Worm (Caenorhabditis elegans) whole organism, early embryonic: Measurements from ENCODE around the gene isp-1.

Source experiments
- B0310.2 ChIP-seq: sonication (generic microtip); optimal IDR thresholded peaks from 2 replicates; lab custom pipeline; 2016; ENCODE audit warnings: mild to moderate bottlenecking, missing genetic modification characterization, missing compliant biosample characterization
- F13C5.2 ChIP-seq: sonication (generic microtip); optimal IDR thresholded peaks from 2 replicates; lab custom pipeline; 2017; ENCODE audit warnings: mild to moderate bottlenecking, missing genetic modification characterization, inconsistent platforms, missing compliant biosample characterization
- aly-1 ChIP-seq: sonication (generic microtip); optimal IDR thresholded peaks from 2 replicates; lab custom pipeline; 2016; ENCODE audit warnings: missing genetic modification characterization, missing compliant biosample characterization
- ama-1 ChIP-seq: fragments of 150-350 bp; optimal IDR thresholded peaks from 2 replicates; lab custom pipeline; 2014
- ceh-13 ChIP-seq: fragments of 200-800 bp; sonication (Bioruptor generic); optimal IDR thresholded peaks from 2 replicates; lab custom pipeline; 2018; ENCODE audit warnings: mild to moderate bottlenecking, missing genetic modification characterization, missing compliant biosample characterization
- ceh-36 ChIP-seq: sonication (generic microtip); optimal IDR thresholded peaks from 2 replicates; lab custom pipeline; 2016; ENCODE audit warnings: missing genetic modification characterization, inconsistent platforms, missing compliant biosample characterization
- ets-7 ChIP-seq: sonication (generic microtip); optimal IDR thresholded peaks from 2 replicates; lab custom pipeline; 2016; ENCODE audit warnings: missing genotype, missing genetic modification characterization, missing compliant biosample characterization
- flt-1 ChIP-seq: fragments of 200-800 bp; sonication (Bioruptor generic); IDR thresholded peaks from 2 replicates; pipeline ENCODE4 v1.3.6; 2022; ENCODE audit warnings: missing genetic modification characterization, missing compliant biosample characterization
- hmbx-1 ChIP-seq: sonication (generic microtip); optimal IDR thresholded peaks from 2 replicates; lab custom pipeline; 2016; ENCODE audit warnings: mild to moderate bottlenecking, missing genetic modification characterization, missing compliant biosample characterization
- hmg-4 ChIP-seq: fragments of 200-800 bp; sonication (Bioruptor generic); optimal IDR thresholded peaks from 2 replicates; lab custom pipeline; 2018; ENCODE audit warnings: mild to moderate bottlenecking, missing genetic modification characterization, missing compliant biosample characterization
- hnd-1 ChIP-seq: sonication (generic microtip); optimal IDR thresholded peaks from 2 replicates; lab custom pipeline; 2016; ENCODE audit warnings: missing genetic modification characterization, missing compliant biosample characterization
- pes-1 ChIP-seq: fragments of 200-800 bp; sonication (Bioruptor generic); IDR thresholded peaks from 2 replicates; pipeline ENCODE4 v1.3.6; 2022; ENCODE audit warnings: missing genetic modification reagents, missing genetic modification characterization, missing compliant biosample characterization
- scrt-1 ChIP-seq: fragments of 200-800 bp; sonication (Bioruptor generic); IDR thresholded peaks from 2 replicates; pipeline ENCODE4 v1.3.6; 2022; ENCODE audit warnings: missing genetic modification characterization, missing compliant biosample characterization
- sea-1 ChIP-seq: fragments of 200-800 bp; sonication (Bioruptor generic); conservative IDR thresholded peaks from 2 replicates; pipeline ENCODE4 v1.3.6; 2022; ENCODE audit warnings: missing genetic modification characterization, missing compliant biosample characterization
- tbx-11 ChIP-seq: fragments of 200-800 bp; sonication (Bioruptor generic); IDR thresholded peaks from 2 replicates; pipeline ENCODE4 v1.3.6; 2022; ENCODE audit warnings: missing genetic modification characterization, missing compliant biosample characterization
- tbx-37 ChIP-seq: fragments of 200-800 bp; sonication (Bioruptor generic); conservative IDR thresholded peaks from 2 replicates; pipeline ENCODE4 v1.3.6; 2022; ENCODE audit warnings: missing genetic modification reagents, missing genetic modification characterization, missing compliant biosample characterization
- tra-4 ChIP-seq: sonication (generic microtip); optimal IDR thresholded peaks from 2 replicates; lab custom pipeline; 2017; ENCODE audit warnings: missing genetic modification characterization, missing compliant biosample characterization

The isp-1 gene

DNA sequence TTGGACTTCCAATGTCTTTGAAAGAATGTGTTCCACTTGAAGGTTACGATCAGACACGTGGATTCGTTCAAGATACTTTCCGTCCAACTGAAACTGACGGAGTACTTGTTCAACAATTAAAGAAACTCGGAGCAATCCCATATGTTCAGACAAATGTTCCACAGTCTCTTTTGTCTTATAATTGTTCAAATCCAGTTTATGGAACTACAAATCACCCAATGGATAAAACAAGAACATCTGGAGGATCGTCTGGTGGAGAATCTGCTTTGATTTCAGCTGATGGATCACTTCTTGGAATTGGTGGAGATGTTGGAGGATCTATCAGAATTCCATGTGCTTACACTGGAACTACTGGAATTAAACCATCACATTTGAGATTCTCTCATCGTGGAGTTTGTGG lies 17.3 kb upstream of the isp-1 start:
- TF ChIP-seq aly-1 (tag; lab: Kevin White, UChicago): no peak
- TF ChIP-seq F13C5.2: no peak
- TF ChIP-seq ceh-13 (GFP tag; lab: Kevin White, UChicago): no peak
- TF ChIP-seq B0310.2 (tag; lab: Kevin White, UChicago): no peak
- no peak for TF ChIP-seq scrt-1 (GFP tag; lab: Robert Waterston, UW)
- TF ChIP-seq ceh-36 (tag; lab: Kevin White, UChicago): no peak
- TF ChIP-seq ama-1 (lab: Kevin White, UChicago): no peak
- no peak for TF ChIP-seq hnd-1 (tag; lab: Kevin White, UChicago)
- TF ChIP-seq tra-4: no peak
- TF ChIP-seq flt-1 (GFP tag; lab: Robert Waterston, UW): no peak
- TF ChIP-seq pes-1: no peak
- TF ChIP-seq hmbx-1 (tag; lab: Kevin White, UChicago): no peak
- no peak for TF ChIP-seq tbx-11 (GFP tag; lab: Robert Waterston, UW)
- no peak for TF ChIP-seq hmg-4 (GFP tag; lab: Kevin White, UChicago)
- no peak for TF ChIP-seq tbx-37
- TF ChIP-seq ets-7 (tag; lab: Kevin White, UChicago): no peak
- no peak for TF ChIP-seq sea-1 (GFP tag; lab: Robert Waterston, UW)

DNA sequence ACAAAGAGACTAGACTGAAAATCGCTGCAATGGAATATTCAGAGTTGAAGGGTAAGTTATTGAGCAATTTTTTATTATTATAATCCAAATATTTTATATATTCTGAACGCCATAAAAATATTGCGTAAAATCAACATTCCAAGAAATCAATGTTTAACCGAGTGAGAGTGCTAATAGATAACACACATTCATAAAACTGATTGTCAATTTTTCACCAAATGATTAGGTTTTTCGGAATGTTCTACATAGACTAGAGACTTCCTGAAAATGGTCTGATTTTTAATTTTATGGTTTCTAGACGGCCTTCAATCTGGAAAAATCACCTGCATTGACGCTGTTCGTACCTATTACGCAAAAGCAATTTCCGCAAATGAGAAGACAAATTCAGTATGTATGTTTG lies 16.8 kb upstream of the isp-1 start:
- TF ChIP-seq hmbx-1 (tag; lab: Kevin White, UChicago) (no peak), hnd-1 (tag; lab: Kevin White, UChicago) (no peak)

DNA sequence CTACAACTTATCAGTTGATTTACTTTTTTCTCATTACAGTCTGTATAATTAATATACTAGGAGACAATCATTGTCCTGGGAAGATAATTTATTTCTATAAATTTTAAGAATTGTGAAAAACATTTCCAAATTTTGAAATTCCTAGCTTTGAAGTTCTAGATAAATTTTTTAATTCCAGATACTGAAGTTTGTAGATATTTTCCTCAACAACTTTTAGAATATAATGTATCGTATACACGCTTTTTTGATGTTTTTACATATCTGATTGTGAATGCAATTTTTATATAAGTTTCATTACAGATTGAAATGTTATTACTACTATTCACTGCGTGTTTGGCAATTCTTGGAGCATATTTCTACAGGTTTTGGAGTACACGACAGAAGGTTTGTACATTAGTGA lies 16.3 kb upstream of the isp-1 start, which contains the start of gene faah-2:
Gene faah-2 (plus strand): TSS at position 301 of the 400 bp plus-strand sequence.
- TF ChIP-seq tra-4 (no peak), hmbx-1 (tag; lab: Kevin White, UChicago) (no peak), tbx-37 (no peak), ets-7 (tag; lab: Kevin White, UChicago) (no peak)

DNA sequence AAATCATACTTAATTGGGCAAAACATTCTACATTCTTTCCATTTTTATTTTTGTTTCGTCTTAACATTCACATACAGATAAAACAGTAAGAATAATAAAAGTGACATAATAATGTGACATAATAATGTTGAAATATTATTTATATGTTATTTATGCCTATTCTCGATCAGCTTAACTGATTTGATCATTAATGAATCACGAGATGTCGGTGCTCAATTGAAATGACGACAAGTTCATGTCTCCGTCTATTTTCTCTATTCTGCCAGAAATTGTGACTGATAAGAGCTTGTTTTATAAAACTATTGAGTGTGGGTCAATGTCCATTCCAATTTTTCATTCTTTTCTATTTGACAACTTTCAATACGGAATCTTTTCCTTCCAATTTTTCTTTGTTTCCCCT lies 15.9 kb upstream of the isp-1 start:
- TF ChIP-seq ceh-13 (GFP tag; lab: Kevin White, UChicago): no peak
- no peak for TF ChIP-seq B0310.2 (tag; lab: Kevin White, UChicago)
- no peak for TF ChIP-seq pes-1
- no peak for TF ChIP-seq tra-4
- no peak for TF ChIP-seq scrt-1 (GFP tag; lab: Robert Waterston, UW)
- no peak for TF ChIP-seq tbx-37
- TF ChIP-seq hmbx-1 (tag; lab: Kevin White, UChicago): no peak
- no peak for TF ChIP-seq F13C5.2
- no peak for TF ChIP-seq flt-1 (GFP tag; lab: Robert Waterston, UW)
- TF ChIP-seq ceh-36 (tag; lab: Kevin White, UChicago): no peak
- no peak for TF ChIP-seq aly-1 (tag; lab: Kevin White, UChicago)
- TF ChIP-seq ets-7 (tag; lab: Kevin White, UChicago): no peak
- TF ChIP-seq sea-1 (GFP tag; lab: Robert Waterston, UW): no peak
- TF ChIP-seq hnd-1 (tag; lab: Kevin White, UChicago): no peak
- no peak for TF ChIP-seq ama-1 (lab: Kevin White, UChicago)
- TF ChIP-seq hmg-4 (GFP tag; lab: Kevin White, UChicago): no peak
- no peak for TF ChIP-seq tbx-11 (GFP tag; lab: Robert Waterston, UW)

DNA sequence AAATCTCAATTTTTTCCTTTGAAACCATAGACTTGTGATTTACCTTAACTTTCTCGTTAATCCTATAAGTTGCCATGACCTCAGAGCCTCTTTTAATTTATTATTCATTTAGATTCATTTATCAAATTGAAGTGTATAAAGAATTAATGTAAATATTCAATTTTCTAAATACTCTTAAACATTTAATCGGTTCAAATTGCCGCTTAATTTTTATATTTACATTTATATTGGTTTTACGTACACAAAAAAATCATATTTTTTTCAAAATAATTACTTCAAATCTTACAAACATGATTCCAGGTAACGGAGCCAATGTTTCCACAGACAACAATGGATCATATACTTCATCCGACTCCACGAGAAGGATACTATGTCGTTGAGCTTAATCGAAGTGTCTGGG lies 12.6 kb upstream of the isp-1 start, which contains the start of gene pmk-1:
Gene pmk-1 (plus strand): TSS at position 301 of the 400 bp plus-strand sequence.
- TF ChIP-seq pes-1 (no peak), tbx-11 (GFP tag; lab: Robert Waterston, UW) (no peak), hmg-4 (GFP tag; lab: Kevin White, UChicago) (no peak), ceh-36 (tag; lab: Kevin White, UChicago) (no peak), F13C5.2 (no peak), hmbx-1 (tag; lab: Kevin White, UChicago) (no peak), B0310.2 (tag; lab: Kevin White, UChicago) (no peak), ets-7 (tag; lab: Kevin White, UChicago) (no peak), sea-1 (GFP tag; lab: Robert Waterston, UW) (no peak), ama-1 (lab: Kevin White, UChicago) (no peak)

DNA sequence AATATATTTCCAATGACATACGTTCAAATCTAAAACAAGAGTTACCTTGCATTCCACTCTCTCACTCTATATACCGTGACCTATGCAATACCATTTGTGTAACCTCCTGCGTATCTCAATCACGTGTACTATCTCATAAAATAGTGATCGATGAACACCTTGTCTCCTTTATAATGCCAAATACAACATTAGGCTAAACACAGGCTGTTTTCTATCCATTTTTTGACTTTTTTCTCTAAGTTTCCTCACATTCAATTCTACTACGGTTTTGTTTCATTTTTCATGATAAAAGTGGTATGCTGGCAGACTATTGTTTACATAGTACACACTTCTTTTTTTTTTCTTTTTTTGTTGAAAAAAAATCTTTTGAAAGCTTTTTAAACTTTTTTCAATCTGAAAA lies 10.4 kb upstream of the isp-1 start:
- TF ChIP-seq hmbx-1 (tag; lab: Kevin White, UChicago): no peak
- TF ChIP-seq scrt-1 (GFP tag; lab: Robert Waterston, UW): no peak
- TF ChIP-seq ets-7 (tag; lab: Kevin White, UChicago): no peak

DNA sequence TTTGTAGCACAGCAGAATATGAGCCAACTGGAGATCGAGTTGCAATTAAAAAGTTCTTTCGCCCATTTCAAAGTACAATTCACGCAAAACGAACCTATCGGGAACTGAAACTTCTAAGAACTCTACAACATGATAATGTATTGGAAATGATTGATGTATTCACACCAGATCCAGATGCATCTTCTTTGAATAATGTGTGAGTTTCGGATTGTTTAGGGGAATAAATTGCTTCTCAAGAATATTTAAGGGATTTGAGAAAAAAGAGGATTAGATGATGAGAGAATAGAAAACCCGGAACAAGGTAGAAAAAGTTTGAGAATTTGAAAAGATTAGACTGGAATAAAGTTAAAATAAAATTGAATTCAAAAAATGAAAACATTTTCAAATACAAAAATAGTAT lies 8.5 kb upstream of the isp-1 start:
- TF ChIP-seq aly-1 (tag; lab: Kevin White, UChicago) (no peak), F13C5.2 (no peak), scrt-1 (GFP tag; lab: Robert Waterston, UW) (no peak), tbx-37 (no peak), tbx-11 (GFP tag; lab: Robert Waterston, UW) (no peak), sea-1 (GFP tag; lab: Robert Waterston, UW) (no peak), hmbx-1 (tag; lab: Kevin White, UChicago) (no peak), tra-4 (no peak), ceh-13 (GFP tag; lab: Kevin White, UChicago) (no peak), pes-1 (no peak), hmg-4 (GFP tag; lab: Kevin White, UChicago) (no peak), ama-1 (lab: Kevin White, UChicago) (no peak), hnd-1 (tag; lab: Kevin White, UChicago) (no peak), flt-1 (GFP tag; lab: Robert Waterston, UW) (no peak), ets-7 (tag; lab: Kevin White, UChicago) (no peak), ceh-36 (tag; lab: Kevin White, UChicago) (no peak), B0310.2 (tag; lab: Kevin White, UChicago) (no peak)
